Worm (Caenorhabditis elegans) whole organism, L4/young adult: ENCODE data around the gene glb-16.

Source experiments
- dao-5 ChIP-seq: sonication (generic microtip); optimal IDR thresholded peaks from 2 replicates; lab custom pipeline; 2016; ENCODE audit warnings: missing genotype, missing genetic modification characterization, moderate library complexity, missing compliant biosample characterization
- him-1 ChIP-seq: sonication (generic microtip); optimal IDR thresholded peaks from 2 replicates; lab custom pipeline; 2016; ENCODE audit warnings: missing genotype, missing genetic modification reagents, missing genetic modification characterization, missing compliant biosample characterization

- TF ChIP-seq him-1 (tag; lab: Kevin White, UChicago) (no peak), dao-5 (tag; lab: Kevin White, UChicago) (no peak)
Observed at ce11 chrX:7578308-7578707, 38.4 kb upstream of the glb-16 start.
